Worm (Caenorhabditis elegans): Measurements from ENCODE around the gene twk-17.

Gene twk-17

ce11 chrX:7586588-7586987, 21.3 kb downstream of the twk-17 start:
- no peak for TF ChIP-seq hlh-1 (tag; optimal IDR thresholded peaks at IDR 0.05)
- TF ChIP-seq mab-5 (tag; optimal IDR thresholded peaks at IDR 0.05) = no peak
- TF ChIP-seq drap-1 (GFP tag; optimal IDR thresholded peaks at IDR 0.05) = no peak
- no peak for TF ChIP-seq lin-13 (tag; optimal IDR thresholded peaks at IDR 0.05)
- TF ChIP-seq blmp-1 (tag; optimal IDR thresholded peaks at IDR 0.05) = no peak
- no peak for TF ChIP-seq zip-8 (tag; optimal IDR thresholded peaks at IDR 0.05)
- no peak for TF ChIP-seq M03D4.4 (tag; optimal IDR thresholded peaks at IDR 0.05)
- TF ChIP-seq pha-4 (tag; optimal IDR thresholded peaks at IDR 0.05) = no peak
- no peak for TF ChIP-seq ceh-39 (tag; optimal IDR thresholded peaks at IDR 0.05)

ce11 chrX:7585610-7586259, 22.1 kb downstream of the twk-17 start, which contains the start of gene adt-2:
adt-2 (plus strand) TSS chrX:7586209.
- no peak for TF ChIP-seq nhr-76 (tag; optimal IDR thresholded peaks at IDR 0.05)

ce11 chrX:7583930-7584329, 24.0 kb downstream of the twk-17 start:
- TF ChIP-seq nhr-28 (tag; optimal IDR thresholded peaks at IDR 0.05) (no peak), lin-32 (GFP tag; optimal IDR thresholded peaks at IDR 0.05) (no peak), elt-1 (tag; optimal IDR thresholded peaks at IDR 0.05; ENCODE audit: borderline replicate concordance, insufficient read depth) (no peak), ces-1 (GFP tag; optimal IDR thresholded peaks at IDR 0.05) (no peak), sptf-1 (tag; optimal IDR thresholded peaks at IDR 0.05) (no peak), nhr-237 (tag; optimal IDR thresholded peaks at IDR 0.05) (no peak), mep-1 (tag; optimal IDR thresholded peaks at IDR 0.05) (no peak), ztf-11 (tag; optimal IDR thresholded peaks at IDR 0.05) (no peak), ceh-39 (tag; optimal IDR thresholded peaks at IDR 0.05) (no peak), sem-2 (GFP tag; optimal IDR thresholded peaks at IDR 0.05) (no peak), flh-1 (GFP tag; optimal IDR thresholded peaks at IDR 0.05) (no peak), mls-2 (tag; optimal IDR thresholded peaks at IDR 0.05) (no peak), drap-1 (GFP tag; optimal IDR thresholded peaks at IDR 0.05) (no peak)

- TF ChIP-seq mls-2 (tag; optimal IDR thresholded peaks at IDR 0.05) = no peak
- no peak for TF ChIP-seq unc-62 (GFP tag; optimal IDR thresholded peaks at IDR 0.05)
- TF ChIP-seq sem-2 (GFP tag; optimal IDR thresholded peaks at IDR 0.05) = no peak
- TF ChIP-seq ceh-43 (GFP tag; optimal IDR thresholded peaks at IDR 0.05) = no peak
- no peak for TF ChIP-seq hlh-1 (tag; optimal IDR thresholded peaks at IDR 0.05)
- TF ChIP-seq ztf-11 (tag; optimal IDR thresholded peaks at IDR 0.05) = no peak
- no peak for TF ChIP-seq elt-3 (tag; optimal IDR thresholded peaks at IDR 0.05)
- no peak for TF ChIP-seq elt-1 (tag; optimal IDR thresholded peaks at IDR 0.05; ENCODE audit: borderline replicate concordance, insufficient read depth)
- no peak for TF ChIP-seq bed-3 (GFP tag; optimal IDR thresholded peaks at IDR 0.05)
- no peak for TF ChIP-seq zip-8 (tag; optimal IDR thresholded peaks at IDR 0.05)
- no peak for TF ChIP-seq nhr-237 (tag; optimal IDR thresholded peaks at IDR 0.05)
- no peak for TF ChIP-seq cnd-1 (tag; optimal IDR thresholded peaks at IDR 0.05)
- TF ChIP-seq mep-1 (tag; optimal IDR thresholded peaks at IDR 0.05) = no peak
- TF ChIP-seq nhr-28 (tag; optimal IDR thresholded peaks at IDR 0.05) = no peak
- no peak for TF ChIP-seq sptf-1 (tag; optimal IDR thresholded peaks at IDR 0.05)
- TF ChIP-seq pha-4 (tag; optimal IDR thresholded peaks at IDR 0.05) = no peak
- no peak for TF ChIP-seq lin-13 (tag; optimal IDR thresholded peaks at IDR 0.05)
- TF ChIP-seq ceh-83 (GFP tag; optimal IDR thresholded peaks at IDR 0.05) = no peak
- TF ChIP-seq ceh-39 (tag; optimal IDR thresholded peaks at IDR 0.05) = no peak
- no peak for TF ChIP-seq unc-120 (tag; optimal IDR thresholded peaks at IDR 0.05; ENCODE audit: poor library complexity, severe bottlenecking)
Observed at ce11 chrX:7582223-7582622, 25.7 kb downstream of the twk-17 start.

- TF ChIP-seq elt-3 (tag; optimal IDR thresholded peaks at IDR 0.05) (no peak), lin-32 (GFP tag; optimal IDR thresholded peaks at IDR 0.05) (no peak), lsy-2 (tag; optimal IDR thresholded peaks at IDR 0.05) (no peak), blmp-1 (tag; optimal IDR thresholded peaks at IDR 0.05) (no peak), unc-62 (GFP tag; optimal IDR thresholded peaks at IDR 0.05) (no peak), cnd-1 (tag; optimal IDR thresholded peaks at IDR 0.05) (no peak), nhr-12 (tag; optimal IDR thresholded peaks at IDR 0.05) (no peak)
Observed at ce11 chrX:7578308-7578707, 29.6 kb downstream of the twk-17 start.
